Fruit fly (Drosophila melanogaster) whole organism, embryonic: Measurements from ENCODE around the gene CG4455.

Source experiments
- Aef1 ChIP-seq: fragments of 200-800 bp; sonication (Bioruptor generic); IDR thresholded peaks from 3 replicates; pipeline ENCODE4 v1.3.6; 2022; ENCODE audit warnings: missing biosample characterization, missing genetic modification characterization
- Bteb2 ChIP-seq: fragments of 200-800 bp; sonication (Bioruptor generic); optimal IDR thresholded peaks from 2 replicates; lab custom pipeline; 2016; ENCODE audit warnings: missing biosample characterization, missing genetic modification characterization
- CG10321 ChIP-seq: fragments of 200-800 bp; sonication (Bioruptor generic); IDR thresholded peaks from 2 replicates; pipeline ENCODE4 v1.3.6; 2022; ENCODE audit warnings: missing biosample characterization, missing genetic modification characterization
- CG10543 ChIP-seq: fragments of 200-800 bp; sonication (Bioruptor generic); optimal IDR thresholded peaks from 3 replicates; lab custom pipeline; 2017; ENCODE audit warnings: missing biosample characterization, mild to moderate bottlenecking, missing genetic modification characterization, moderate library complexity
- CG11398 ChIP-seq: fragments of 200-800 bp; sonication (Bioruptor generic); optimal IDR thresholded peaks from 2 replicates; lab custom pipeline; 2016; ENCODE audit warnings: missing biosample characterization, missing genetic modification characterization
- CG12769 ChIP-seq: fragments of 200-800 bp; sonication (Bioruptor generic); optimal IDR thresholded peaks from 2 replicates; lab custom pipeline; 2019; ENCODE audit warnings: missing biosample characterization, mild to moderate bottlenecking, missing genetic modification characterization, moderate library complexity
- CG13424 ChIP-seq: fragments of 200-800 bp; sonication (Bioruptor generic); optimal IDR thresholded peaks from 2 replicates; lab custom pipeline; 2019; ENCODE audit warnings: missing biosample characterization, mild to moderate bottlenecking, missing genetic modification characterization, moderate library complexity
- CG14860 ChIP-seq: fragments of 200-800 bp; sonication (Bioruptor generic); IDR thresholded peaks from 3 replicates; pipeline ENCODE4 v1.3.6; 2022; ENCODE audit warnings: missing biosample characterization, missing genetic modification characterization; ENCODE audit not compliant: partially characterized antibody
- CG14965 ChIP-seq: fragments of 200-800 bp; sonication (Bioruptor generic); optimal IDR thresholded peaks from 2 replicates; lab custom pipeline; 2016; ENCODE audit warnings: missing biosample characterization, missing genetic modification characterization, borderline replicate concordance
- CG15514 ChIP-seq: fragments of 200-800 bp; sonication (Bioruptor generic); optimal IDR thresholded peaks from 3 replicates; lab custom pipeline; 2017; ENCODE audit warnings: missing biosample characterization, missing genetic modification characterization, mild to moderate bottlenecking, moderate library complexity, missing genetic modification reagents
- CG1602 ChIP-seq: fragments of 200-800 bp; sonication (Bioruptor generic); optimal IDR thresholded peaks from 3 replicates; lab custom pipeline; 2016; ENCODE audit warnings: missing biosample characterization, missing genetic modification characterization
- CG17385 ChIP-seq: fragments of 200-800 bp; sonication (Bioruptor generic); optimal IDR thresholded peaks from 3 replicates; lab custom pipeline; 2018; ENCODE audit warnings: missing biosample characterization, mild to moderate bottlenecking, missing genetic modification characterization
- CG17829 ChIP-seq: fragments of 200-800 bp; optimal IDR thresholded peaks from 2 replicates; lab custom pipeline; 2019; ENCODE audit warnings: missing biosample characterization, mild to moderate bottlenecking, missing genetic modification characterization, moderate library complexity
- CG1792 ChIP-seq: fragments of 200-800 bp; sonication (Bioruptor generic); optimal IDR thresholded peaks from 2 replicates; lab custom pipeline; 2016; ENCODE audit warnings: missing biosample characterization, missing genetic modification characterization
- CG1832 ChIP-seq: fragments of 200-800 bp; sonication (Bioruptor generic); optimal IDR thresholded peaks from 2 replicates; lab custom pipeline; 2017; ENCODE audit warnings: missing biosample characterization, mild to moderate bottlenecking, missing genetic modification characterization, inconsistent platforms
- CG2199 ChIP-seq: fragments of 200-800 bp; sonication (Bioruptor generic); IDR thresholded peaks from 3 replicates; pipeline ENCODE4 v1.3.6; 2022; ENCODE audit warnings: missing biosample characterization, missing genetic modification characterization
- CG2712 ChIP-seq: fragments of 200-800 bp; optimal IDR thresholded peaks from 3 replicates; lab custom pipeline; 2019; ENCODE audit warnings: missing biosample characterization, mild to moderate bottlenecking, missing genetic modification characterization, moderate library complexity
- CG2889 ChIP-seq: fragments of 200-800 bp; sonication (Bioruptor generic); IDR thresholded peaks from 3 replicates; pipeline ENCODE4 v1.3.6; 2022; ENCODE audit warnings: missing biosample characterization, missing genetic modification characterization
- CG32772 ChIP-seq: fragments of 200-800 bp; sonication (Bioruptor generic); IDR thresholded peaks from 2 replicates; pipeline ENCODE4 v1.3.6; 2022; ENCODE audit warnings: missing biosample characterization, missing genetic modification characterization
- CG7556 ChIP-seq: fragments of 200-800 bp; sonication (Bioruptor generic); optimal IDR thresholded peaks from 2 replicates; lab custom pipeline; 2017; ENCODE audit warnings: missing biosample characterization, mild to moderate bottlenecking, missing genetic modification characterization
- CG8924 ChIP-seq: fragments of 200-800 bp; optimal IDR thresholded peaks from 3 replicates; lab custom pipeline; 2019; ENCODE audit warnings: missing biosample characterization, mild to moderate bottlenecking, missing genetic modification characterization, moderate library complexity
- CHES-1-like ChIP-seq: fragments of 200-800 bp; sonication (Bioruptor generic); optimal IDR thresholded peaks from 2 replicates; lab custom pipeline; 2016; ENCODE audit warnings: missing biosample characterization, missing genetic modification characterization
- CTCF ChIP-seq: fragments of 200-800 bp; sonication (Bioruptor generic); optimal IDR thresholded peaks from 2 replicates; lab custom pipeline; 2017; ENCODE audit warnings: missing biosample characterization, mild to moderate bottlenecking, missing genetic modification characterization, moderate library complexity
- HLHmδ ChIP-seq: fragments of 200-800 bp; sonication (Bioruptor generic); optimal IDR thresholded peaks from 2 replicates; lab custom pipeline; 2018; ENCODE audit warnings: missing biosample characterization, mild to moderate bottlenecking, missing genetic modification characterization, moderate library complexity
- Lim3 ChIP-seq: fragments of 200-800 bp; sonication (Bioruptor generic); IDR thresholded peaks from 2 replicates; pipeline ENCODE4 v1.3.6; 2022; ENCODE audit warnings: missing biosample characterization, missing genetic modification characterization
- Med ChIP-seq: fragments of 200-800 bp; sonication (Bioruptor generic); peaks from one replicate; lab custom pipeline; 2016; ENCODE audit warnings: missing biosample characterization, missing genetic modification characterization, mild to moderate bottlenecking, inconsistent platforms, moderate library complexity
- Neu2 ChIP-seq: fragments of 200-800 bp; sonication (Bioruptor generic); optimal IDR thresholded peaks from 3 replicates; lab custom pipeline; 2016; ENCODE audit warnings: missing biosample characterization, missing genetic modification characterization, borderline replicate concordance
- Nf-YB ChIP-seq: fragments of 200-800 bp; sonication (Bioruptor generic); optimal IDR thresholded peaks from 3 replicates; lab custom pipeline; 2019; ENCODE audit warnings: missing biosample characterization, mild to moderate bottlenecking, missing genetic modification characterization, moderate library complexity
- Trl ChIP-seq, 3 experiments: fragments of >200 bp in 2 of 3; fragments of 200-800 bp in 1 of 3; sonication (Bioruptor generic) in 1 of 3; optimal IDR thresholded peaks; 2 replicates in 1 of 3; 3 replicates in 2 of 3; lab custom pipeline; 2016 to 2017; ENCODE audit warnings: missing biosample characterization in 1 of 3, missing genetic modification characterization in 1 of 3
- amos ChIP-seq: fragments of 200-800 bp; sonication (Bioruptor generic); IDR thresholded peaks from 2 replicates; pipeline ENCODE4 v1.3.6; 2022; ENCODE audit warnings: missing biosample characterization, missing genetic modification characterization; ENCODE audit not compliant: partially characterized antibody
- bigmax ChIP-seq: fragments of 200-800 bp; sonication (Bioruptor generic); optimal IDR thresholded peaks from 2 replicates; lab custom pipeline; 2018; ENCODE audit warnings: missing biosample characterization, mild to moderate bottlenecking, missing genetic modification characterization
- dm ChIP-seq: fragments of 200-800 bp; sonication (Bioruptor generic); optimal IDR thresholded peaks from 3 replicates; lab custom pipeline; 2016; ENCODE audit warnings: missing biosample characterization, missing genetic modification characterization
- dmrt99B ChIP-seq: fragments of 200-800 bp; sonication (Bioruptor generic); optimal IDR thresholded peaks from 2 replicates; lab custom pipeline; 2018; ENCODE audit warnings: missing biosample characterization, mild to moderate bottlenecking, missing genetic modification characterization, moderate library complexity
- fd102C ChIP-seq: fragments of 200-800 bp; sonication (Bioruptor generic); optimal IDR thresholded peaks from 2 replicates; lab custom pipeline; 2018; ENCODE audit warnings: missing biosample characterization, mild to moderate bottlenecking, missing genetic modification characterization, moderate library complexity
- hbn ChIP-seq: fragments of 200-800 bp; sonication (Bioruptor generic); IDR thresholded peaks from 2 replicates; pipeline ENCODE4 v1.3.6; 2022; ENCODE audit warnings: missing biosample characterization, missing genetic modification characterization; ENCODE audit not compliant: partially characterized antibody
- insv ChIP-seq, 2 experiments: fragments of 200-800 bp; sonication (Bioruptor generic); optimal IDR thresholded peaks; 3 replicates each; lab custom pipeline; 2016 to 2018; ENCODE audit warnings: missing biosample characterization in 2 of 2, missing genetic modification characterization in 2 of 2
- kni ChIP-seq: fragments of 200-800 bp; sonication (Bioruptor generic); optimal IDR thresholded peaks from 3 replicates; lab custom pipeline; 2017; ENCODE audit warnings: mild to moderate bottlenecking, missing biosample characterization, missing genetic modification reagents, missing genetic modification characterization
- lbe ChIP-seq: fragments of 200-800 bp; sonication (Bioruptor generic); optimal IDR thresholded peaks from 2 replicates; lab custom pipeline; 2016; ENCODE audit warnings: missing biosample characterization, mild to moderate bottlenecking, missing genetic modification characterization
- luna ChIP-seq: fragments of 200-800 bp; sonication (Bioruptor generic); optimal IDR thresholded peaks from 2 replicates; lab custom pipeline; 2016; ENCODE audit warnings: missing biosample characterization, missing genetic modification characterization
- mld ChIP-seq: fragments of 200-800 bp; sonication (Bioruptor generic); IDR thresholded peaks from 3 replicates; pipeline ENCODE4 v1.3.6; 2022; ENCODE audit warnings: missing biosample characterization, missing genetic modification characterization; ENCODE audit not compliant: partially characterized antibody
- nerfin-2 ChIP-seq: fragments of 200-800 bp; sonication (Bioruptor generic); IDR thresholded peaks from 2 replicates; pipeline ENCODE4 v1.3.6; 2022; ENCODE audit warnings: missing biosample characterization, missing genetic modification characterization; ENCODE audit not compliant: partially characterized antibody
- pros ChIP-seq: fragments of 200-800 bp; sonication (Bioruptor generic); optimal IDR thresholded peaks from 3 replicates; lab custom pipeline; 2019; ENCODE audit warnings: missing biosample characterization, mild to moderate bottlenecking, missing genetic modification characterization, moderate library complexity
- sd ChIP-seq: fragments of 200-800 bp; sonication (Bioruptor generic); optimal IDR thresholded peaks from 3 replicates; lab custom pipeline; 2018; ENCODE audit warnings: missing biosample characterization, mild to moderate bottlenecking, missing genetic modification characterization, moderate library complexity
- stc ChIP-seq: fragments of 200-800 bp; sonication (Bioruptor generic); IDR thresholded peaks from 2 replicates; pipeline ENCODE4 v1.3.6; 2022; ENCODE audit warnings: missing biosample characterization, missing genetic modification characterization
- tll ChIP-seq, 2 experiments: fragments of 200-800 bp in 1 of 2; fragments of >200 bp in 1 of 2; sonication (Bioruptor generic) in 1 of 2; optimal IDR thresholded peaks; 2 replicates each; lab custom pipeline; 2017 to 2019; ENCODE audit warnings: missing biosample characterization in 2 of 2, missing genetic modification characterization in 2 of 2, mild to moderate bottlenecking in 1 of 2, moderate library complexity in 1 of 2
- twi ChIP-seq: fragments of 200-800 bp; optimal IDR thresholded peaks from 2 replicates; lab custom pipeline; 2019; ENCODE audit warnings: missing biosample characterization, mild to moderate bottlenecking, missing genetic modification characterization, moderate library complexity

Gene CG4455

DNA sequence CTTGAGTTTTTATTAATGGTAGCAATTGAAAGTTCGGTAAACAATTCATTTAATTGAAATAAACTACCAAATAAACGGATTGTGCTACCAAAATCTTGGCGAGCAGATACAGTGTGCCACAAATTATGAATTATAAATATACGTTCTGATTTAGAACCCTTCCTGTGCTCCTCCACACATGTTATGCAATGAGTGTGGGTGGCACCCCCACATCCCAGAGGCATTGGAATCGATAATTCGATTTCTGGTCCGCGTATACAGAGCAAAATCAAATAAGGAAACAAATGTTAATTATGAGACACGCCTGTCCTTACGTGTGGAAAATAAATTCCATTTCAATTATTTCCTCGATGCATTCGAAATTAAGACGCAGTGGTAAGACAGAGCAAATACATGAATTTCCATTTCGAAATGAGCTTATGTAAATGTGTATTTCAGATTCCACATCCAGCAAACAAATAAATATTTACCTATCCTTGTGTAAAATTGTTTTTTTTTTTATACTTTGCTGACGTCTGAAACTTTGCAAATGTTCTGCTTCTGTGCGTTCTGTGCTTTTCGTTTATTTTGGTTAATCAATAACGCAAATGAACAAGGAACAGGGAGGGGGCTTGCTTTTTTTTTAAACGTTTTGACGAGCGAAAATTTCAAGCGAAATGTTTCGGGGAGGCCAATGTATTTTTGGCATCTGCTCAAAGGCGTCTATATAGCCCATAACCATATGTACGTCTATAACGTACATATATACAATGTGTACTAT is 30.7 kb upstream of the CG4455 start (continued):
- no peak for TF ChIP-seq insv (GFP tag; optimal IDR thresholded peaks at IDR 0.05; lab: Kevin White, UChicago)
- peak; percentile 59 for TF ChIP-seq CG10543 (GFP tag; lab: Kevin White, UChicago)

- TF ChIP-seq Neu2: peak; percentile 89
- no peak for TF ChIP-seq stc (GFP tag; lab: Robert Waterston, UW)
- no peak for TF ChIP-seq CG1832 (GFP tag; lab: Kevin White, UChicago)
- TF ChIP-seq kni (GFP tag; lab: Kevin White, UChicago): peak; percentile 66
- TF ChIP-seq pros (GFP tag; lab: Kevin White, UChicago): peak; percentile 73
- TF ChIP-seq CG2199: peak; percentile 58; the same call in 2 of the 3 replicates
- peak in 1 of 2 experiments; percentile 86 for TF ChIP-seq tll (GFP tag; optimal IDR thresholded peaks at IDR 0.05; lab: Kevin White, UChicago)
- TF ChIP-seq CG11398 (GFP tag; lab: Kevin White, UChicago): no peak
- TF ChIP-seq CG17829 (tag; lab: Kevin White, UChicago): peak; percentile 17
- TF ChIP-seq CG10321: no peak
- peak; percentile 40 for TF ChIP-seq sd (tag; lab: Kevin White, UChicago)
- no peak for TF ChIP-seq HLHmδ
- TF ChIP-seq twi: peak; percentile 69
- peak; percentile 38 for TF ChIP-seq Med (GFP tag; lab: Kevin White, UChicago)
These were observed 29.2 kb upstream of the CG4455 start for dm6 chr2L:16323544-16323943.

DNA sequence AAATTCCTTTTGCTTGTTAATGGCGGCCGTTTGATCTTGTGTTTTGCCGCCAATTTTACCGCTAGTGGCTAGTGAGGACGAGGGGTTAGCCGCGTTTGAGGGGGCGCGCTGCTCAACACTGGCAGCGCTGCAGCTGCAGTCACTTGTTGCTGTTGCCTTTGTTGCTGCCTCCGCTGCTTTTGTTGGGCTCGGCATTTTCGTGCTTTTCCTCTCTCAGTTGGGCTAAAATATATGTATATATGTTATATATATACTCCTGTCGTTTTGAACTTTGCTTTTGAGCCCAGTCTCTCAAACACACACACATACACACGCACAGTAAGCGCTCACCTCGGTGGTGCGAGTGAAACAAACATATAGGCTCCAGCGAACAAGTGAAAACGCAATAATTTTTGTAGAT is 27.9 kb upstream of the CG4455 start:
- no peak for TF ChIP-seq CG32772 (GFP tag; lab: Robert Waterston, UW)
- no peak for TF ChIP-seq Bteb2
- TF ChIP-seq Lim3 (GFP tag; lab: Robert Waterston, UW): no peak
- TF ChIP-seq fd102C (GFP tag; lab: Kevin White, UChicago): no peak
- no peak for TF ChIP-seq nerfin-2
- TF ChIP-seq CG2889 (GFP tag; lab: Robert Waterston, UW): no peak
- no peak for TF ChIP-seq CG1792
- no peak for TF ChIP-seq CG7556 (GFP tag; lab: Kevin White, UChicago)
- no peak for TF ChIP-seq CTCF
- no peak for TF ChIP-seq CG1602 (GFP tag; lab: Kevin White, UChicago)
- no peak for TF ChIP-seq amos
- TF ChIP-seq luna (GFP tag; lab: Kevin White, UChicago): no peak
- TF ChIP-seq CG12769 (tag; lab: Kevin White, UChicago): no peak
- peak in 1 of 2 experiments; percentile 12 for TF ChIP-seq Trl (optimal IDR thresholded peaks at IDR 0.05; lab: Kevin White, UChicago)
- no peak for TF ChIP-seq Trl (GFP tag; optimal IDR thresholded peaks at IDR 0.05; lab: Kevin White, UChicago)
- no peak for TF ChIP-seq bigmax
- TF ChIP-seq CG13424 (tag; lab: Kevin White, UChicago): no peak
- no peak for TF ChIP-seq CG14965 (GFP tag; lab: Kevin White, UChicago)
- TF ChIP-seq CG14860: no peak
- no peak for TF ChIP-seq CG17385 (GFP tag; lab: Kevin White, UChicago)
- TF ChIP-seq lbe (GFP tag; lab: Kevin White, UChicago): peak; percentile 59
- no peak for TF ChIP-seq CG15514 (GFP tag; lab: Kevin White, UChicago)
- no peak for TF ChIP-seq CHES-1-like
- no peak for TF ChIP-seq Nf-YB (GFP tag; lab: Kevin White, UChicago)
- no peak for TF ChIP-seq dm
- TF ChIP-seq hbn (GFP tag; lab: Robert Waterston, UW): no peak
- TF ChIP-seq Aef1 (GFP tag; lab: Robert Waterston, UW): no peak
- TF ChIP-seq dmrt99B (tag; lab: Kevin White, UChicago): no peak
- no peak for TF ChIP-seq CG2712 (tag; lab: Kevin White, UChicago)
- no peak for TF ChIP-seq CG8924 (tag; lab: Kevin White, UChicago)
- TF ChIP-seq mld: no peak
